Fruit fly (Drosophila melanogaster) ovary, adult (tissue): ENCODE measurements around the gene CG32532.

Experiments
- CG17801 ChIP-seq: fragments of 200-800 bp; optimal IDR thresholded peaks from 2 replicates; lab custom pipeline; 2019; ENCODE audit warnings: missing biosample characterization, mild to moderate bottlenecking, missing genetic modification characterization, moderate library complexity; ENCODE audit not compliant: partially characterized antibody

Gene CG32532

dm6 chrX:19549570-19549969 lies 2.3 kb upstream of the CG32532 start:
- TF ChIP-seq CG17801 (GFP tag; lab: Kevin White, UChicago) = no peak

dm6 chrX:19548438-19548837 lies 1.2 kb upstream of the CG32532 start:
- TF ChIP-seq CG17801 (GFP tag; lab: Kevin White, UChicago) = no peak

- TF ChIP-seq CG17801 (GFP tag; lab: Kevin White, UChicago) = no peak
Observed at dm6 chrX:19546658-19547038, 634 bp downstream of the CG32532 start.

dm6 chrX:19545865-19546657 lies 1.2 kb downstream of the CG32532 start:
- no peak for TF ChIP-seq CG17801 (GFP tag; lab: Kevin White, UChicago)

dm6 chrX:19535394-19535793 lies 11.9 kb downstream of the CG32532 start:
- TF ChIP-seq CG17801 (GFP tag; lab: Kevin White, UChicago) = no peak

- no peak for TF ChIP-seq CG17801 (GFP tag; lab: Kevin White, UChicago)
Observed at dm6 chrX:19531642-19532041, 15.6 kb downstream of the CG32532 start, which contains the start of gene CG12231. Gene CG12231, minus strand, starts transcription at chrX:19531742.

dm6 chrX:19522597-19522996 lies 24.7 kb downstream of the CG32532 start:
- no peak for TF ChIP-seq CG17801 (GFP tag; lab: Kevin White, UChicago)

dm6 chrX:19521753-19522383 lies 25.4 kb downstream of the CG32532 start, which contains the start of the genes Idh3a and CoRest:
Gene Idh3a, minus strand, starts transcription at chrX:19521810.
Gene CoRest, plus strand, starts transcription at chrX:19521929.
- no peak for TF ChIP-seq CG17801 (GFP tag; lab: Kevin White, UChicago)

dm6 chrX:19520888-19521287 lies 26.4 kb downstream of the CG32532 start:
- no peak for TF ChIP-seq CG17801 (GFP tag; lab: Kevin White, UChicago)

- no peak for TF ChIP-seq CG17801 (GFP tag; lab: Kevin White, UChicago)
Observed at dm6 chrX:19520376-19520775, 26.9 kb downstream of the CG32532 start.

dm6 chrX:19510204-19510603 lies 37.1 kb downstream of the CG32532 start:
- TF ChIP-seq CG17801 (GFP tag; lab: Kevin White, UChicago) = no peak

- TF ChIP-seq CG17801 (GFP tag; lab: Kevin White, UChicago) = peak; percentile 71
Observed at dm6 chrX:19505334-19506185, 41.7 kb downstream of the CG32532 start.

dm6 chrX:19504170-19504765 lies 43.0 kb downstream of the CG32532 start:
- TF ChIP-seq CG17801 (GFP tag; lab: Kevin White, UChicago) = no peak

dm6 chrX:19501274-19501673 lies 46.0 kb downstream of the CG32532 start:
- no peak for TF ChIP-seq CG17801 (GFP tag; lab: Kevin White, UChicago)
